Fruit fly (Drosophila melanogaster) Kc167 (cell line): ENCODE data around the gene CG4483.

ENCODE experiments used
- Sin3A ChIP-seq: fragments of >200 bp; optimal IDR thresholded peaks from 2 replicates; lab custom pipeline; 2018; ENCODE audit warnings: missing external identifiers
- h ChIP-seq: fragments of >200 bp; optimal IDR thresholded peaks from 3 replicates; lab custom pipeline; 2018; ENCODE audit warnings: missing external identifiers
- ttk ChIP-seq: sonication (Bioruptor generic); optimal IDR thresholded peaks from 2 replicates; lab custom pipeline; 2017; ENCODE audit warnings: missing external identifiers

- TF ChIP-seq Sin3A (lab: Kevin White, UChicago) (no peak), h (lab: Kevin White, UChicago) (no peak), ttk (lab: Kevin White, UChicago) (no peak)
These were observed 13.5 kb upstream of the CG4483 start, which contains the start of gene CG4477 for dm6 chr3L:9249925-9250324.
